Fruit fly (Drosophila melanogaster) whole organism, prepupa: ENCODE data around the gene CG33169.
A peak's percentile ranks its signal among the peaks of the same experiment; 100 is the strongest.

Experiments used
- Blimp-1 ChIP-seq: fragments of 200-800 bp; sonication (Bioruptor generic); optimal IDR thresholded peaks from 3 replicates; lab custom pipeline; 2017; ENCODE audit warnings: missing biosample characterization, missing genetic modification characterization, mild to moderate bottlenecking, moderate library complexity, missing genetic modification reagents
- CG10631 ChIP-seq: fragments of 200-800 bp; sonication (Bioruptor generic); optimal IDR thresholded peaks from 2 replicates; lab custom pipeline; 2016; ENCODE audit warnings: missing biosample characterization, missing genetic modification characterization
- CG10669 ChIP-seq: fragments of 200-800 bp; sonication (Bioruptor generic); optimal IDR thresholded peaks from 3 replicates; lab custom pipeline; 2018; ENCODE audit warnings: missing biosample characterization, mild to moderate bottlenecking, missing genetic modification characterization, moderate library complexity
- CG11294 ChIP-seq: fragments of 200-800 bp; sonication (Bioruptor generic); IDR thresholded peaks from 2 replicates; pipeline ENCODE4 v1.3.6; 2022; ENCODE audit warnings: missing biosample characterization, missing genetic modification characterization
- CG11762 ChIP-seq: fragments of 200-800 bp; sonication (Bioruptor generic); optimal IDR thresholded peaks from 3 replicates; lab custom pipeline; 2016; ENCODE audit warnings: missing biosample characterization, missing genetic modification characterization; ENCODE audit not compliant: insufficient read depth
- CG11902 ChIP-seq: fragments of 200-800 bp; sonication (Bioruptor generic); optimal IDR thresholded peaks from 3 replicates; lab custom pipeline; 2016; ENCODE audit warnings: missing biosample characterization, missing genetic modification characterization
- CG1621 ChIP-seq: fragments of 200-800 bp; sonication (Bioruptor generic); optimal IDR thresholded peaks from 3 replicates; lab custom pipeline; 2018; ENCODE audit warnings: missing biosample characterization, mild to moderate bottlenecking, missing genetic modification characterization
- CG16779 ChIP-seq: fragments of 200-800 bp; sonication (Bioruptor generic); optimal IDR thresholded peaks from 3 replicates; lab custom pipeline; 2017; ENCODE audit warnings: missing biosample characterization, mild to moderate bottlenecking, missing genetic modification characterization
- CG3032 ChIP-seq: fragments of 200-800 bp; optimal IDR thresholded peaks from 2 replicates; lab custom pipeline; 2019; ENCODE audit warnings: missing biosample characterization, mild to moderate bottlenecking, missing genetic modification characterization, moderate library complexity
- CG32006 ChIP-seq: fragments of 200-800 bp; sonication (Bioruptor generic); optimal IDR thresholded peaks from 3 replicates; lab custom pipeline; 2017; ENCODE audit warnings: missing biosample characterization, mild to moderate bottlenecking, missing genetic modification characterization
- CG34406 ChIP-seq: fragments of 200-800 bp; sonication (Bioruptor generic); optimal IDR thresholded peaks from 3 replicates; lab custom pipeline; 2016; ENCODE audit warnings: missing biosample characterization, missing genetic modification characterization
- CG3919 ChIP-seq: fragments of 200-800 bp; sonication (Bioruptor generic); optimal IDR thresholded peaks from 3 replicates; lab custom pipeline; 2016; ENCODE audit warnings: missing biosample characterization, missing genetic modification characterization
- CG4318 ChIP-seq: fragments of 200-800 bp; sonication (Bioruptor generic); optimal IDR thresholded peaks from 3 replicates; lab custom pipeline; 2017; ENCODE audit warnings: missing biosample characterization, mild to moderate bottlenecking, missing genetic modification characterization
- CG6163 ChIP-seq: fragments of 200-800 bp; sonication (Bioruptor generic); IDR thresholded peaks from 3 replicates; pipeline ENCODE4 v1.3.6; 2022; ENCODE audit warnings: missing biosample characterization, missing genetic modification characterization
- CG6276 ChIP-seq: fragments of 200-800 bp; sonication (Bioruptor generic); optimal IDR thresholded peaks from 2 replicates; lab custom pipeline; 2017; ENCODE audit warnings: missing biosample characterization, mild to moderate bottlenecking, missing genetic modification characterization
- CG6808 ChIP-seq: fragments of 200-800 bp; sonication (Bioruptor generic); optimal IDR thresholded peaks from 3 replicates; lab custom pipeline; 2017; ENCODE audit warnings: missing biosample characterization, missing genetic modification characterization, mild to moderate bottlenecking, moderate library complexity, missing genetic modification reagents
- CG6854 ChIP-seq: fragments of 200-800 bp; sonication (Bioruptor generic); optimal IDR thresholded peaks from 2 replicates; lab custom pipeline; 2017; ENCODE audit warnings: missing biosample characterization, mild to moderate bottlenecking, missing genetic modification characterization
- CG7368 ChIP-seq: fragments of 200-800 bp; sonication (Bioruptor generic); optimal IDR thresholded peaks from 3 replicates; lab custom pipeline; 2016; ENCODE audit warnings: missing biosample characterization, missing genetic modification characterization
- CG8319 ChIP-seq: fragments of 200-800 bp; sonication (Bioruptor generic); optimal IDR thresholded peaks from 3 replicates; lab custom pipeline; 2016; ENCODE audit warnings: missing biosample characterization, missing genetic modification characterization
- CG8632 ChIP-seq: fragments of 200-800 bp; sonication (Bioruptor generic); optimal IDR thresholded peaks from 3 replicates; lab custom pipeline; 2016; ENCODE audit warnings: missing biosample characterization, missing genetic modification characterization
- CG9139 ChIP-seq: fragments of 200-800 bp; sonication (Bioruptor generic); optimal IDR thresholded peaks from 3 replicates; lab custom pipeline; 2017; ENCODE audit warnings: missing biosample characterization, mild to moderate bottlenecking, missing genetic modification characterization
- Eip75B ChIP-seq: fragments of 200-800 bp; sonication (Bioruptor generic); optimal IDR thresholded peaks from 3 replicates; lab custom pipeline; 2016; ENCODE audit warnings: missing biosample characterization, missing genetic modification characterization
- Eip78C ChIP-seq: fragments of 200-800 bp; sonication (Bioruptor generic); peaks from one replicate; lab custom pipeline; 2016; ENCODE audit warnings: missing biosample characterization, missing genetic modification characterization
- Eip93F ChIP-seq: fragments of 200-800 bp; sonication (Bioruptor generic); optimal IDR thresholded peaks from 2 replicates; lab custom pipeline; 2016; ENCODE audit warnings: missing biosample characterization, mild to moderate bottlenecking, missing genetic modification characterization
- Gug ChIP-seq: fragments of 200-800 bp; sonication (Bioruptor generic); IDR thresholded peaks from 2 replicates; pipeline ENCODE4 v1.3.6; 2022; ENCODE audit warnings: missing biosample characterization, missing genetic modification characterization
- Hr38 ChIP-seq: sonication (Bioruptor generic); optimal IDR thresholded peaks from 2 replicates; lab custom pipeline; 2016; ENCODE audit warnings: missing biosample characterization, missing genetic modification characterization
- Hr4 ChIP-seq: fragments of 200-800 bp; sonication (Bioruptor generic); optimal IDR thresholded peaks from 3 replicates; lab custom pipeline; 2016; ENCODE audit warnings: missing biosample characterization, missing genetic modification characterization
- OdsH ChIP-seq: fragments of 200-800 bp; sonication (Bioruptor generic); optimal IDR thresholded peaks from 3 replicates; lab custom pipeline; 2016; ENCODE audit warnings: missing biosample characterization, missing genetic modification characterization
- Sox102F ChIP-seq: fragments of 200-800 bp; sonication (Bioruptor generic); optimal IDR thresholded peaks from 2 replicates; lab custom pipeline; 2016; ENCODE audit warnings: missing biosample characterization, mild to moderate bottlenecking, missing genetic modification characterization
- Sox14 ChIP-seq: fragments of 200-800 bp; sonication (Bioruptor generic); optimal IDR thresholded peaks from 3 replicates; lab custom pipeline; 2016; ENCODE audit warnings: missing biosample characterization, missing genetic modification characterization
- Sox15 ChIP-seq: fragments of 200-800 bp; sonication (Bioruptor generic); optimal IDR thresholded peaks from 3 replicates; lab custom pipeline; 2016; ENCODE audit warnings: missing biosample characterization, missing genetic modification characterization
- cyc ChIP-seq: fragments of 200-800 bp; sonication (Bioruptor generic); optimal IDR thresholded peaks from 3 replicates; lab custom pipeline; 2016; ENCODE audit warnings: missing biosample characterization, missing genetic modification characterization
- dac ChIP-seq: fragments of 200-800 bp; sonication (Bioruptor generic); optimal IDR thresholded peaks from 2 replicates; lab custom pipeline; 2017; ENCODE audit warnings: missing biosample characterization, mild to moderate bottlenecking, missing genetic modification characterization
- dsx ChIP-seq: fragments of 200-800 bp; optimal IDR thresholded peaks from 3 replicates; lab custom pipeline; 2019; ENCODE audit warnings: missing biosample characterization, mild to moderate bottlenecking, missing genetic modification characterization, moderate library complexity; ENCODE audit not compliant: poor library complexity, severe bottlenecking
- eg ChIP-seq: fragments of 200-800 bp; sonication (Bioruptor generic); IDR thresholded peaks from 3 replicates; pipeline ENCODE4 v1.3.6; 2022; ENCODE audit warnings: missing biosample characterization, missing genetic modification characterization
- fkh ChIP-seq: fragments of 200-800 bp; sonication (Bioruptor generic); optimal IDR thresholded peaks from 3 replicates; lab custom pipeline; 2017; ENCODE audit warnings: missing biosample characterization, mild to moderate bottlenecking, missing genetic modification characterization, moderate library complexity
- lz ChIP-seq: fragments of 200-800 bp; sonication (Bioruptor generic); optimal IDR thresholded peaks from 3 replicates; lab custom pipeline; 2016; ENCODE audit warnings: missing biosample characterization, missing genetic modification characterization
- net ChIP-seq: fragments of 200-800 bp; sonication (Bioruptor generic); optimal IDR thresholded peaks from 3 replicates; lab custom pipeline; 2016; ENCODE audit warnings: missing biosample characterization, missing genetic modification characterization
- salr ChIP-seq, 2 experiments: fragments of 200-800 bp; sonication (Bioruptor generic); optimal IDR thresholded peaks; 3 replicates each; lab custom pipeline; 2016 to 2018; ENCODE audit warnings: missing biosample characterization in 2 of 2, missing genetic modification characterization in 2 of 2, mild to moderate bottlenecking in 1 of 2
- ss ChIP-seq, 2 experiments: fragments of 200-800 bp; sonication (Bioruptor generic); optimal IDR thresholded peaks; 2 replicates in 1 of 2; 3 replicates in 1 of 2; lab custom pipeline; 2017 to 2018; ENCODE audit warnings: mild to moderate bottlenecking in 2 of 2, missing biosample characterization in 2 of 2, missing genetic modification characterization in 2 of 2, moderate library complexity in 1 of 2
- svp ChIP-seq: fragments of 200-800 bp; sonication (Bioruptor generic); peaks from one replicate; lab custom pipeline; 2016; ENCODE audit warnings: missing biosample characterization, missing genetic modification characterization
- topi ChIP-seq: fragments of 200-800 bp; sonication (Bioruptor generic); optimal IDR thresholded peaks from 3 replicates; lab custom pipeline; 2016; ENCODE audit warnings: missing biosample characterization, missing genetic modification characterization
- vri ChIP-seq: fragments of 200-800 bp; sonication (Bioruptor generic); optimal IDR thresholded peaks from 3 replicates; lab custom pipeline; 2016; ENCODE audit warnings: missing biosample characterization, mild to moderate bottlenecking, missing genetic modification characterization

The CG33169 gene

DNA sequence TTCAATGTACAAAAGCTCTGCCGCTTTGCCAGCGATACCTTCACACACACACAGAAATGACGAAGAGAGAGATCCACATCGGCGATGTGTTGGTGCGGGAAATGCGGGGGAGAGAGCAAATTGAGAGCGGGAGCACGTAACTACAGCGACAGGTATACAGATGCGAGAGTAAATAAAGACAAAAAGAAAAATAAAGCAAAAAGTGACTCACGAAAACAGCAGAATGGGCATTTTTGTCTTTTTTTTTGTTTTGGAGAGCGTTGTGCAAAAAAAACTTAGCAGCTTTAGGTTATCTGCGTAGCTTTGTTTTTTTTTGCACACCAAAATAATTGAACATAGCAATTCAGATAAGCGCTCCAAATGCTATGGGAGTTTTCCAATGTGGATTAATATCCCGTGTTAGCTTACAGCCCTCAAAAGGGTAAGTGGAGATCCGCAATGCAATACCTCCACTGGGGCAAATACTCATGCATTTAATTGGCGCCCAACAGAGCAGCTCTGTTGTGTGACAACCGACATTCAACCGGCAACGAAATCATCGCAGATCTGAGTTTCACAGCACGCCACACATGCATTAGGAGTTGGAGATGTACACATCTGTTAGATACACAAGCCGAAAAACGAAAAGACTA is 41.0 kb upstream of the CG33169 start (continued):
- peak; percentile 77 for TF ChIP-seq topi (GFP tag; lab: Kevin White, UChicago)
- TF ChIP-seq CG16779 (tag; lab: Kevin White, UChicago), result peak; percentile 96
- TF ChIP-seq Blimp-1, result peak; percentile 71
- TF ChIP-seq CG7368, result peak; percentile 59
- TF ChIP-seq Eip75B (GFP tag; lab: Kevin White, UChicago), result peak; percentile 43
- peak; percentile 96 for TF ChIP-seq CG6854
- peak; percentile 97 for TF ChIP-seq CG9139
- TF ChIP-seq CG11294 (GFP tag; lab: Robert Waterston, UW), result peak; percentile 73
- TF ChIP-seq Hr4 (GFP tag; lab: Kevin White, UChicago), result peak; percentile 46
- peak; percentile 58 for TF ChIP-seq CG8319 (GFP tag; lab: Kevin White, UChicago)
- TF ChIP-seq svp (GFP tag; lab: Kevin White, UChicago), result peak; percentile 85
- peak; percentile 76 for TF ChIP-seq CG8632 (GFP tag; lab: Kevin White, UChicago)
- TF ChIP-seq Hr38 (GFP tag; lab: Kevin White, UChicago), result peak; percentile 36
- TF ChIP-seq lz (GFP tag; lab: Kevin White, UChicago), result peak; percentile 35
- TF ChIP-seq eg (GFP tag; lab: Robert Waterston, UW), result peak; percentile 99
- peak; percentile 74 for TF ChIP-seq CG32006
- TF ChIP-seq CG6276, result peak; percentile 97
- peak; percentile 85 for TF ChIP-seq fkh (GFP tag; lab: Kevin White, UChicago)
- TF ChIP-seq net, result peak; percentile 89
- TF ChIP-seq CG6808 (GFP tag; lab: Kevin White, UChicago), result peak; percentile 94
- peak; percentile 88 for TF ChIP-seq CG1621 (tag; lab: Kevin White, UChicago)
- TF ChIP-seq CG11762, result peak; percentile 85
- TF ChIP-seq CG4318 (GFP tag; lab: Kevin White, UChicago), result no peak

DNA sequence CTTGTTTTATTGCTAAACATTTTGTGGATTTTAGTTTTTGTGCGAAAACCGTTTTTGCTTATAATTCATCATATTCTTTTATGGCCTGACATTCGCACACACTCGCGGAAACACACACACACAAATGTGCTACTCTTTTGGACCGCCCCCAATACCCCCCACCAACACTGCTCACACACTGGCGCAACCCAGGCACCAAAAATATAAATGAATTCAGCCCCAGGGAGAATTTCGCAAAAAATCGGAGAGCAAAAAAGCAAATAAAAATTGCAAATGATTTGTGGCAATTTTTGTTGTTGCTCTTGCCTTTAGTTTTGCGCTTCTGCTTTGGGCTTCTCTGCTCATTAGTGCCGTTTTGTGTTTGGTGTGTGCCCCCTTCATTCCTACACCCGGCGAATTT is 40.4 kb upstream of the CG33169 start:
- no peak for TF ChIP-seq Blimp-1
- TF ChIP-seq Sox15 (GFP tag; lab: Kevin White, UChicago), result no peak
- peak; percentile 18 for TF ChIP-seq vri (GFP tag; lab: Kevin White, UChicago)
- peak; percentile 7; the same call in 1 of the 3 replicates for TF ChIP-seq CG6163 (GFP tag; lab: Robert Waterston, UW)
- no peak for TF ChIP-seq svp (GFP tag; lab: Kevin White, UChicago)
- no peak for TF ChIP-seq CG6854
- no peak for TF ChIP-seq CG11294 (GFP tag; lab: Robert Waterston, UW)
- no peak for TF ChIP-seq Eip93F (GFP tag; lab: Kevin White, UChicago)
- peak; percentile 2 for TF ChIP-seq Eip78C (GFP tag; lab: Kevin White, UChicago)
- TF ChIP-seq CG10631, result no peak
- TF ChIP-seq CG10669, result no peak
- no peak for TF ChIP-seq CG4318 (GFP tag; lab: Kevin White, UChicago)
- TF ChIP-seq eg (GFP tag; lab: Robert Waterston, UW), result peak; percentile 55; the same call in 1 of the 3 replicates
- TF ChIP-seq ss (GFP tag; optimal IDR thresholded peaks at IDR 0.05; lab: Kevin White, UChicago), result no peak
- no peak for TF ChIP-seq CG8319 (GFP tag; lab: Kevin White, UChicago)
- TF ChIP-seq CG16779 (tag; lab: Kevin White, UChicago), result no peak

DNA sequence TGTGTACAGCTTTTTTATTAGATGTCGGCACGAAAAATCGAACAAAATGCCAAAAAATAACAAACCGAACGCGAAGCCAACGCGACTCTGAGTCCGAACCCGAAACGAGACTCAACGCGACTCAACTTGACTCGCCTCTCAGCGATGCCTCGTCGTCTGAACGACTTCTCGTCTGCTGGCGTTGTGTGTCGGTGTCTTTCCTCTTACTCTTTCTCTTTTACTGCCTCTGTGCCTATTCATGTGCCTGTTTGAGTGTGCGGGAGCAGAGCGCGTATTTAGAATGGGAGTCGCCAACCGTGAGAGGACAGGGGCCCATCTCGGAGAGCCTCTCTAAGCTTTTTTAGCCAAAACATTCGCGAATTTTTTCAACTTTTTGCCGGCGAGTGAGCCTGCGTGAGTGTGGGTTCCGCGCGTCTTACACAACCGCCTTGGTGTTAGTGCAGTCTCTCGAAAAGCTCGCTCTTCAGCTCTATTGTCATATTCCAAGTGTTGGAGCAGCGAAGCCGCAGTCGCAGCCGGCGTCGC is 38.9 kb upstream of the CG33169 start:
- TF ChIP-seq dsx (peak; percentile 53), CG9139 (peak; percentile 67), ss (GFP tag; optimal IDR thresholded peaks at IDR 0.05; lab: Kevin White, UChicago) (peak; percentile 40 to 55), cyc (no peak), Sox102F (GFP tag; lab: Kevin White, UChicago) (peak; percentile 69), Eip93F (GFP tag; lab: Kevin White, UChicago) (no peak), Hr4 (GFP tag; lab: Kevin White, UChicago) (no peak), CG11762 (no peak), OdsH (GFP tag; lab: Kevin White, UChicago) (no peak), CG8632 (GFP tag; lab: Kevin White, UChicago) (peak; percentile 7), CG11902 (no peak), Gug (GFP tag; lab: Robert Waterston, UW) (no peak), dac (GFP tag; lab: Kevin White, UChicago) (no peak), CG7368 (no peak), lz (GFP tag; lab: Kevin White, UChicago) (no peak), vri (GFP tag; lab: Kevin White, UChicago) (peak; percentile 91), Sox14 (peak; percentile 22), CG34406 (GFP tag; lab: Kevin White, UChicago) (peak; percentile 8), CG16779 (tag; lab: Kevin White, UChicago) (peak; percentile 70), Hr38 (GFP tag; lab: Kevin White, UChicago) (no peak), CG6163 (GFP tag; lab: Robert Waterston, UW) (peak; percentile 74; the same call in 1 of the 3 replicates), CG6808 (GFP tag; lab: Kevin White, UChicago) (peak; percentile 22), topi (GFP tag; lab: Kevin White, UChicago) (no peak), CG4318 (GFP tag; lab: Kevin White, UChicago) (no peak), salr (GFP tag; optimal IDR thresholded peaks at IDR 0.05; lab: Kevin White, UChicago) (no peak), CG3032 (tag; lab: Kevin White, UChicago) (no peak), CG8319 (GFP tag; lab: Kevin White, UChicago) (no peak), svp (GFP tag; lab: Kevin White, UChicago) (no peak), CG3919 (peak; percentile 41)
